Worm (Caenorhabditis elegans) whole organism, late embryonic: ENCODE results near the gene B0244.9.

Experiments used
- F13H6.1 ChIP-seq: sonication (generic microtip); optimal IDR thresholded peaks from 2 replicates; lab custom pipeline; 2016; ENCODE audit warnings: missing genetic modification characterization, missing compliant biosample characterization
- ceh-34 ChIP-seq: sonication (generic microtip); optimal IDR thresholded peaks from 2 replicates; lab custom pipeline; 2016; ENCODE audit warnings: mild to moderate bottlenecking, missing genetic modification characterization, missing compliant biosample characterization
- elt-2 ChIP-seq: sonication (generic microtip); optimal IDR thresholded peaks from 2 replicates; lab custom pipeline; 2016; ENCODE audit warnings: missing genetic modification reagents, missing genetic modification characterization, missing compliant biosample characterization
- fax-1 ChIP-seq: sonication (generic microtip); optimal IDR thresholded peaks from 2 replicates; lab custom pipeline; 2016; ENCODE audit warnings: missing genotype, missing genetic modification characterization, missing compliant biosample characterization
- pat-9 ChIP-seq: fragments of 200-800 bp; sonication (Bioruptor generic); optimal IDR thresholded peaks from 2 replicates; lab custom pipeline; 2018; ENCODE audit warnings: mild to moderate bottlenecking, missing genetic modification characterization, moderate library complexity, missing compliant biosample characterization
- pha-4 ChIP-seq: fragments of 150-350 bp; optimal IDR thresholded peaks from 2 replicates; lab custom pipeline; 2018; ENCODE audit warnings: missing biosample characterization, missing genetic modification reagents, missing genetic modification characterization
- zip-5 ChIP-seq: sonication (generic microtip); optimal IDR thresholded peaks from 2 replicates; lab custom pipeline; 2016; ENCODE audit warnings: missing genetic modification characterization, missing compliant biosample characterization
- ztf-16 ChIP-seq: sonication (generic microtip); optimal IDR thresholded peaks from 2 replicates; lab custom pipeline; 2017; ENCODE audit warnings: missing genetic modification characterization, missing compliant biosample characterization

DNA sequence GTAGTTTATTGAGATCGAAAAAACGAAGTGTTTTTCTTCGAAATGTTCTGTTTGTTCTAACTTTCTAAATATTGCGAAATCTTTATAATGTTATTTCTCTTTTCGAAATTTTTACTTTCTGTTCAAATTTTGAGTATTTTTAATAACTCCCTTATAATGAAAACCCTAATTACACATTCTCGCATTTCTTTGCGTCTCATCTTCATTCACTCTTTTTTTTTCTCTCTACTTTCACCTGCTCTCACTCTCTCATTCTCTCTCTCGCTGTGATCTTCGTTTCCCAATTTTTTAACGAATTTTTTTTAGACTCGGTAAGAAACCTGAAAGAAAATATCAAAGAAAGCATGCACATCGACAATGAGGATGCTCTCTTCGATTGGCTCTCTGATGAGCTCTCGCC is 19.6 kb downstream of the B0244.9 start, which contains the start of gene rbm-26:
- TF ChIP-seq ceh-34 (tag; lab: Kevin White, UChicago): no peak
- TF ChIP-seq fax-1 (tag; lab: Kevin White, UChicago): no peak
- no peak for TF ChIP-seq elt-2 (tag; lab: Kevin White, UChicago)
- TF ChIP-seq F13H6.1: no peak
- TF ChIP-seq ztf-16: no peak
- no peak for TF ChIP-seq zip-5
- no peak for TF ChIP-seq pha-4 (tag; lab: Kevin White, UChicago)
- no peak for TF ChIP-seq pat-9 (tag; lab: Kevin White, UChicago)
